Worm (Caenorhabditis elegans) whole organism, L2 larva: ENCODE results near the gene asna-1.

Experiments used
- R02D3.7 ChIP-seq: fragments of 150-350 bp; optimal IDR thresholded peaks from 2 replicates; lab custom pipeline; 2014; ENCODE audit warnings: missing biosample characterization, missing genetic modification characterization
- aly-2 ChIP-seq: fragments of 150-350 bp; optimal IDR thresholded peaks from 2 replicates; lab custom pipeline; 2014; ENCODE audit warnings: missing biosample characterization, missing genetic modification characterization
- ama-1 ChIP-seq: fragments of 150-350 bp; optimal IDR thresholded peaks from 2 replicates; lab custom pipeline; 2018; ENCODE audit warnings: inconsistent platforms
- elt-1 ChIP-seq: fragments of 150-350 bp; optimal IDR thresholded peaks from 2 replicates; lab custom pipeline; 2014; ENCODE audit warnings: missing biosample characterization, missing genetic modification characterization
- lin-13 ChIP-seq: fragments of 150-350 bp; optimal IDR thresholded peaks from 2 replicates; lab custom pipeline; 2014; ENCODE audit warnings: missing biosample characterization, missing genetic modification reagents, missing genetic modification characterization
- lsy-2 ChIP-seq, 2 experiments: fragments of 150-350 bp in 1 of 2; sonication (generic microtip) in 1 of 2; optimal IDR thresholded peaks; 2 replicates each; lab custom pipeline; 2014 to 2017; ENCODE audit warnings: missing biosample characterization in 2 of 2, missing genetic modification characterization in 2 of 2
- mdl-1 ChIP-seq, 2 experiments: fragments of 150-350 bp in 1 of 2; sonication (generic microtip) in 1 of 2; optimal IDR thresholded peaks; 2 replicates each; lab custom pipeline; 2017; ENCODE audit warnings: missing biosample characterization in 2 of 2, missing genetic modification characterization in 2 of 2
- nhr-10 ChIP-seq: sonication (generic microtip); optimal IDR thresholded peaks from 2 replicates; lab custom pipeline; 2017; ENCODE audit warnings: missing biosample characterization, missing genetic modification characterization
- unc-55 ChIP-seq: fragments of 150-350 bp; sonication (generic microtip); optimal IDR thresholded peaks from 3 replicates; lab custom pipeline; 2014; ENCODE audit warnings: missing biosample characterization, missing genetic modification reagents, missing genetic modification characterization
- unc-62 ChIP-seq: fragments of 150-350 bp; optimal IDR thresholded peaks from 2 replicates; lab custom pipeline; 2014; ENCODE audit warnings: missing biosample characterization, missing genetic modification reagents, missing genetic modification characterization

ce11 chrIII:8893464-8893863 is 1.4 kb upstream of the asna-1 start, which contains the start of gene ZK637.4:
- TF ChIP-seq elt-1 (tag; lab: Kevin White, UChicago) (no peak), lin-13 (GFP tag; lab: Kevin White, UChicago) (no peak), unc-55 (GFP tag; lab: Kevin White, UChicago) (no peak), nhr-10 (tag; lab: Kevin White, UChicago) (no peak), mdl-1 (tag; optimal IDR thresholded peaks at IDR 0.05; lab: Kevin White, UChicago) (no peak), ama-1 (lab: Kevin White, UChicago) (no peak), lsy-2 (tag; optimal IDR thresholded peaks at IDR 0.05; lab: Kevin White, UChicago) (no peak), R02D3.7 (tag; lab: Kevin White, UChicago) (no peak), aly-2 (tag; lab: Kevin White, UChicago) (no peak), unc-62 (GFP tag; lab: Kevin White, UChicago) (no peak)
